Fruit fly (Drosophila melanogaster) whole organism, prepupa: ENCODE data around the gene Nthl1.

Source experiments
- CG8119 ChIP-seq: fragments of 200-800 bp; sonication (Bioruptor generic); IDR thresholded peaks from 3 replicates; pipeline ENCODE4 v1.3.6; 2022; ENCODE audit warnings: missing biosample characterization, missing genetic modification characterization
- CG9139 ChIP-seq: fragments of 200-800 bp; sonication (Bioruptor generic); optimal IDR thresholded peaks from 3 replicates; lab custom pipeline; 2017; ENCODE audit warnings: missing biosample characterization, mild to moderate bottlenecking, missing genetic modification characterization
- Hr39 ChIP-seq: fragments of 200-800 bp; sonication (Bioruptor generic); optimal IDR thresholded peaks from 2 replicates; lab custom pipeline; 2016; ENCODE audit warnings: missing biosample characterization, missing genetic modification characterization
- svp ChIP-seq: fragments of 200-800 bp; sonication (Bioruptor generic); peaks from one replicate; lab custom pipeline; 2016; ENCODE audit warnings: missing biosample characterization, missing genetic modification characterization

DNA sequence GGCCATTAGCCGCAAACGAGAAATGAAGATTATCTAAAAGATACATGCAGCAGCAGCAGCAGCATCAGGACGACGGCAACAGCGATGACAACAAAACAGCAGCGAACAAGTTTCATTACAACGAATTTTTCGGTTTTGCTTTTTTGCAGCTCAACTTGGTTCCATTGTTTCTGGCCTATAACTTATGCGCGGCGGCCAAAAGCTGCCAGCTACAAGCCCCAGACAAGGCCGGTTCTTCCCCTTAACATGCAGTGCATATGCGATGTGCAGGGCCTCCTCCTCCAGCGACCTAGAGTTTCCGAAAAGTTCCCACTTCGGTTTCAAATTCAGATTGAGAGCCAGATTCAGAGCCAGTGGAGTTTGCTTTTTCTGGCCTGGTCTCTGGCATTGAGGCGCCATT is 29.6 kb upstream of the Nthl1 start:
- TF ChIP-seq Hr39 (GFP tag; lab: Kevin White, UChicago) (no peak), CG9139 (GFP tag; lab: Kevin White, UChicago) (no peak), svp (no peak), CG8119 (no peak)
